Worm (Caenorhabditis elegans) whole organism, L1 larva: ENCODE results near the gene ctps-1.

ENCODE experiments used
- ceh-82 ChIP-seq, 3 experiments: fragments of 150-350 bp in 1 of 3; sonication (generic microtip) in 2 of 3; optimal IDR thresholded peaks; 2 replicates each; lab custom pipeline; 2014 to 2017; ENCODE audit warnings: missing biosample characterization in 3 of 3, missing genetic modification characterization in 3 of 3
- elt-2 ChIP-seq: sonication (generic microtip); optimal IDR thresholded peaks from 2 replicates; lab custom pipeline; 2016; ENCODE audit warnings: missing genetic modification characterization, mild to moderate bottlenecking, inconsistent platforms, missing compliant biosample characterization, missing genetic modification reagents
- lsy-2 ChIP-seq, 2 experiments: fragments of 150-350 bp; optimal IDR thresholded peaks; 2 replicates each; lab custom pipeline; 2014; ENCODE audit warnings: missing biosample characterization in 2 of 2, missing genetic modification characterization in 2 of 2
- mab-9 ChIP-seq: fragments of 200-800 bp; sonication (Bioruptor generic); IDR thresholded peaks from 2 replicates; pipeline ENCODE4 v1.3.6; 2022; ENCODE audit warnings: missing genetic modification reagents, missing genetic modification characterization, missing compliant biosample characterization
- nhr-76 ChIP-seq: sonication (generic microtip); optimal IDR thresholded peaks from 2 replicates; lab custom pipeline; 2017; ENCODE audit warnings: missing biosample characterization, missing genetic modification characterization
- pqm-1 ChIP-seq: sonication (generic microtip); optimal IDR thresholded peaks from 3 replicates; lab custom pipeline; 2017; ENCODE audit warnings: missing biosample characterization, missing genetic modification characterization
- zag-1 ChIP-seq: fragments of 150-350 bp; optimal IDR thresholded peaks from 2 replicates; lab custom pipeline; 2014; ENCODE audit warnings: missing biosample characterization, missing genetic modification characterization

DNA sequence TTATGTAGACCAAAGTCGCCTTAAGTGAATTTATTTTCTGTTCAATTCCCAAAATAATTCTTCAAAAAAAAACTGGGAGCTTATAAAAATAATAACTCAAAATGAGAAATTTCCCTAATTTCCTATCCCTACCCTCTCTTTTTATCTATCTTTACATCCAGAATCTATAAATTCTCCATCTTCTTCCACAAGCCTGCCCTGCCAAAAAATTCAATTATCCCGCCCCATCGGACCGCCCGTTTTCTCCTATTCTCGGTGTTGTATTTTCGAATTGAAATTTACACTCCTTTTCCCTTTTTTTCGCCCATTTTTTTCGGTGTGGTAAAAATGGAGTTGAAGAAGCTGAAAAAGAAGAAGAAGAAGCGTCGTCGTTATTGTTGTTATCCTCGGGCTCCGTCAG, 45.2 kb upstream of the ctps-1 start:
- TF ChIP-seq nhr-76 (tag; lab: Kevin White, UChicago) = no peak
- TF ChIP-seq pqm-1 (tag; lab: Kevin White, UChicago) = no peak
- TF ChIP-seq lsy-2 (tag; optimal IDR thresholded peaks at IDR 0.05; lab: Kevin White, UChicago) = no peak
- TF ChIP-seq ceh-82 (tag; optimal IDR thresholded peaks at IDR 0.05; lab: Kevin White, UChicago) = no peak
- TF ChIP-seq elt-2 (tag; lab: Kevin White, UChicago) = no peak
- TF ChIP-seq mab-9 (GFP tag; lab: Robert Waterston, UW) = no peak
- no peak for TF ChIP-seq zag-1 (tag; lab: Kevin White, UChicago)
